Fruit fly (Drosophila melanogaster) S2 (cell line): ENCODE results near the gene mad2.

Experiments
- CG8478 ChIP-seq: fragments of >200 bp; optimal IDR thresholded peaks from 2 replicates; lab custom pipeline; 2018
- CTCF ChIP-seq, 2 experiments: fragments of >200 bp; optimal IDR thresholded peaks; 2 replicates each; lab custom pipeline; 2018

The mad2 gene

DNA sequence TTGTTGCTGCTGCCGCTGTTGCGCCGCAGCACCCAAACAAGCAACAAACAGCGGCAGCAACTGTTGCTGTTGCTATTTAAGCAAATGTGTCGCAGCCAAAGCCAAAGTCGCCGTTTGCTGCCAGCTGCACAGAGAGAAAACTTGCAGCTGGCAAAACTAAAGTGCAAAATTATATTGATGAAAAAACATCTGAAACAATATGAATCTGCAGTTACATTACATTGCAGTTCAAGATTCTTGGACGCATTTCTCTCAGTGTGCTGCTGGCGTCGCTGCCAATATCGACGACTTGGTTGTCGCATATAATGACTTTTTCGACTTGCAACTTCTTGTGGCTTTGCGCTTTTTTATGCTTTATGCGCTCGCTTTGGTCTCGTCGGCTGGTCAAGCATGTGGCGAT is 21.4 kb upstream of the mad2 start:
- TF ChIP-seq CG8478 (lab: Kevin White, UChicago) (no peak), CTCF (optimal IDR thresholded peaks at IDR 0.05; lab: Kevin White, UChicago) (no peak)

DNA sequence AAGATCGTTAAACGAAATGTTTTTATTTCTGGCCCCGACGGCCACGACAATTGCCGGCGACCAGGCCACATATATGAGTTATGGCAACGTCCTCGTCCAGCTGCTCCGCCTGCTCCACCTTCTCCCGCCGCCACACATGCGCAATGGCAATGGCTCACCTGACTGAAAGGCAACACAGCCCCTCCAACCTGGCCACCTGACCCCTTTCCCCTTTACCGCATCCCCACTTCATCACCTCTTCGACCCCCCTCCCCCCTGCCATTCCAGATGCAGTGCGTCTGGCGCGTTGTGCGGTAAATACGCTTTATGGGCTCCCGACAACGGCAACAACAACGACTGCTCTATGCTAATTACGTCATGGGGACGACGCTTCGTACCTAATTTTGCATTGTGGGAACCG is 20.9 kb upstream of the mad2 start:
- TF ChIP-seq CTCF (optimal IDR thresholded peaks at IDR 0.05; lab: Kevin White, UChicago) (no peak), CG8478 (lab: Kevin White, UChicago) (no peak)

DNA sequence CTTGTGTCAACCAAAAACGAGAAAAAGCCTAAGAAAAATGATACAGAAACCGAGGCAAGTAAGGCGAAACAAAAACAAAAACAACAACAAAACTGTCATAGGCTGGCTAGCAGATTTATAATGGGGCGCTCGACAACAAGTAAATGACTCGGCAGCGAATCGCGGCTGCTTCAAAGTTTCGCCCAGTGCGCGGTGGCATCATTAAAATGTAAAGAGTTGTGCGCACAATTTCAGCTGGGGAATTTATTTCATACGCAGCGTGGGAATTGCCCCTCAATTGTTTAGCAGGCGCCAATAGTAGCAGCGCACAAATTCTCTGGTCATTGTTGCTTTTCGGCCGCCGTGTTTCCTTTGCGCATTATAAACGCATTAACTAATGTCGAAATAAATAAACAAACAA is 19.0 kb upstream of the mad2 start:
- no peak for TF ChIP-seq CTCF (optimal IDR thresholded peaks at IDR 0.05; lab: Kevin White, UChicago)
- no peak for TF ChIP-seq CG8478 (lab: Kevin White, UChicago)

DNA sequence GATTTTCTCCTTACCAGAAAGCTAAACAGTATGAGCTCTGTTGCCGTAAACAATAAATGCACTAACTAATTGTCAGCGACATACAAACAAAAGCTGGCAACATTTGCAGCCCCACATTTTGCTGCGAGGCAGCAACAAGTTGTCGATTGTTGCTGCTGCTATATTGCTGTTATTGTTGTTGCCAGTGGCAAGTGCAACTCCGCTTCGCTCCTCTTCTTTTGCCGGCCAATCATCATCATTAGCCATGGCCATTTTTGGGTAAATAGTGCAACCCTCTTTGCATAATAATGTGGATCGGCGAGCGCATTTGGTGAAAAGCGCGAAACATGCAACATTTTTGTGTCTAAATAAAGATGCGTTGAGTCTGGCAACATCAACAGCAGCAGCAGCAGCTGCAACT is 17.8 kb upstream of the mad2 start:
- TF ChIP-seq CTCF (optimal IDR thresholded peaks at IDR 0.05; lab: Kevin White, UChicago) (no peak), CG8478 (lab: Kevin White, UChicago) (no peak)

DNA sequence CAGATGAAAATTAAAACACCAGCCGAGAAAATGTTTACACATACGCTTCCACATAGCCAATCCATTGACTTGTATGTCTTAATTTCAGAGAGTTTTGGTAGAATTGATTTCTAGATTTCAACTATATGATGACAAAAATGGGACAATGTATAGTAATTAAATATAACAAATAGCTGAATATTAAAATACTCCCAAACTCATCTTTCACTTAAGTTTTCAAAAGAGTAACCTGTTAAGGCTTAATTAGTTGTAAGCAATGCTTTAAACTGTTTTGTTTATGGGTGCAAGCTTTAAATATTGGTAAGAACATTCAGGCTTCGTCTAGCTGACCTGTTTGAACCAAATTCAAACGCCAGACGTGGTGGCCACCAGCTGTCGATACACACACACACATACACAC is 15.8 kb upstream of the mad2 start:
- no peak for TF ChIP-seq CTCF (optimal IDR thresholded peaks at IDR 0.05; lab: Kevin White, UChicago)
- TF ChIP-seq CG8478 (lab: Kevin White, UChicago) = no peak

DNA sequence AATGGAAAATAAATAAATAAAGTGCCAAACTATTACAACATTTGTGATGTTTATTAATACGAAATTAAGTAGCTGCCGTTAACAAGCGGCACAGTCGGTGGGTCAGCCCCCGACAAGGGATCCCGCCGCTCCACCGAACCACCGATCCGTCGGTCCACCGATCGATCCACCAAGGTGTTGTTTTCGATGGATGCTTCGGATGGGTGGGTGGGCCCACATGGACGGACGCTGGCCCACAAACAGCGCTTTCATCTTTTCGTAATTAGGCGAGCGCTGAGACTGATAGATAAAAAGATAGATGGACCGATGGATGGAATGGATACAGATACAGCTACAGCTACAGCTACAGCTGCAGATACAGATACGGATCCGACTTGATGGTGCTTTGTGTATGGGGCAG is 15.4 kb upstream of the mad2 start:
- TF ChIP-seq CG8478 (lab: Kevin White, UChicago) (no peak), CTCF (optimal IDR thresholded peaks at IDR 0.05; lab: Kevin White, UChicago) (no peak)

DNA sequence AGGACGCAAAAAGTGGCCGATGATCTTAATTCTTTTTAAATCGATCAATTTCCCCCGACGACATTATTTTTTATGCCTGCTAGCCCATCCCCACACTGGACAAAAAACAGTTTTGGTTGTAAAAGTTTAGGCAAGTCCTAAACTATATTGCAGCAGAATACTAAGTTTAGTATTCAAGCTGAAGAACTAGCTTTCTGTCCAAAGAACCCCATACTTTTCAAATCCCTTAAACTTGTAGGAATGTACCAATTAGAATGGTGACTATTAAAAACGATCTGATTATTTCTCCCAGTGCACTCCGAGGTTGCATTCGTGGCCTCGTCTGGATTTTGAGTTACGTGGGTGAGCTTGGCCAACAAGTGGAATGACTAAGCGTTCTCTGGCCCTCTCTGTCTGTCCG is 12.6 kb upstream of the mad2 start:
- TF ChIP-seq CG8478 (lab: Kevin White, UChicago) (no peak), CTCF (optimal IDR thresholded peaks at IDR 0.05; lab: Kevin White, UChicago) (no peak)

DNA sequence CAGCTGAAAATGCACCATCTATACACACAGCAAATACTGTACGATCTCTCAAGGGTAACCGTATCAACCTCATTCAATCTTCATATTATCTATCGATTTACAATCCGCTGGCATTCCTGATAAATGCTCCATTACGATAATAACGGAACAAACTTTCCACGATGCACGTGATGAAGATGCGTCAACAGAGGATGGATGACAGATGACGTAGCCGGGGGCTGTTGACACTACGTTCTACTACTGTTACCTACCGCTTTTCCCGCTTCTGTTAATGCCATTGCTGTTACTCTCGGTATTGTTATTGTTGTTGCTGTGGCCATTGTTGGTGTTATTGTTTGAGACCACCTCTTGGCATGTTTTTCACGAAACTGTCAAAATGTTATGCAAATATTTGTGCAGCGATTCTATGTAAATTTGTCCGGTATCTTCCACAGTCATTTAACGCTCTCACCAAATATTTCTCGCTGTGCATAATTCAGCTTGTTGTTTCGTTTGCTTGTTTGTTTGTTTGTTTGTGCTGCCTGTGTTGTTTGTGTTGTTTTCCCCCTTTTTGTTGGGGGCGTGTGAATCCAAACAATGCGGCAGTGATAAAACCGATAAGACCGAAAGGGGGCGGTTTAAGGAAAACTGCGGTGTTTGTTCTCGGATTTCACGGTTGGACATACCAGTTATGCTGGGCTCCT is 11.0 kb upstream of the mad2 start:
- TF ChIP-seq CG8478 (lab: Kevin White, UChicago) (no peak), CTCF (optimal IDR thresholded peaks at IDR 0.05; lab: Kevin White, UChicago) (no peak)

DNA sequence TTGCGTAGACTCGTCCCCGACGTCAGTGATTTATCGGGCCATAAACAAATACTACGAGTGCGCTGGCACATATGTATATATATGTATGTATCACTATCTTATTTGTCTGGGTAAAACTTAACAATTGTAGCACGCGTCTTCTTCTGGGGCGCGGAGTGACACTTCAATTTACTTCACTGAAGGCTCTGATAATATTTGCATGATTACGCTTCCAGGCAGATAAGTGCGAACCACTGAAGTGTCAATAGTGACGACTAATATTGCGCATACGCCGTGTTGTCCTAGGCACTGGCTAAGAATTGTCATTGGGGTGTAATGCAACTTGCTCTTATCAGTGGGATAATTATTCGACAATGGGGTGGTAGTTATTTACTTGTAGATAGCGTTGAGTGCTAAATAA is 8.6 kb upstream of the mad2 start:
- no peak for TF ChIP-seq CG8478 (lab: Kevin White, UChicago)
- TF ChIP-seq CTCF (optimal IDR thresholded peaks at IDR 0.05; lab: Kevin White, UChicago) = no peak

DNA sequence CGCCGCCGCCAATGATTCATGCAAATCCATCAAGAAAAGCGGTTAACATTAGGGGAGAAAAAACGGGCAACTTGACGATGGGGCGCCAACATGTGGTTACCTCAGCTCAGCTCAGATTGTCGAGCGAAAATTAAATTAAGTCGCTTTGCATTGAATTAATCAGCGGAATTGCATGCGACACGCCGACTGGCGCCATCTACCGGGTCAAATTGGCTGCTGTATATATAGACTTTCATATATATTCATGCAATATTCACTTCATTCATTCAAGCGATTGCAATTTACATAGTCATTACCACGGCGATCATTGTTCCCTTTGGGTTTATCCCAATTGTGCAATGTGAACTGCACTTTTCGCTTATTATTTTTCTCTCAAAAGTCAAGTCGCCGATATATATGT is 7.9 kb upstream of the mad2 start:
- TF ChIP-seq CTCF (optimal IDR thresholded peaks at IDR 0.05; lab: Kevin White, UChicago) (peak; percentile 65 to 69), CG8478 (lab: Kevin White, UChicago) (no peak)

DNA sequence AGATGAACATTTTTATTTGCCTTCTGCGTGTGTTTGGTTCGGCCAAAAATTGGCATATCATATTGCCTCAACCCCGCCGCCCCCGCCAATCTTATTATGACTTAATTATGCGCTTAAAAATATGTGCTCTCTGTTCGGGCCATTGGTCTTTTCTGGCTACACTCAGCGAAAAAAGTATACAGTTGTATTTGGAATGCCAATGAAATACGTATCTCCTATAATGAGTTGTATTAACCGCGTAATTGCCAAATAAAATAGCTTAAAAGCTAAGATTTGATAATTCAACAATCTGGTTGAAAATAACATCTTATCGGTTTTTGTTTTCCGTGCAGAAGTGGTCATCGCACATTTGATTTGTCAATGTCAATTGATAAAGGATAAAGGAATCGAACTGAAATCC is 7.1 kb upstream of the mad2 start:
- TF ChIP-seq CTCF (optimal IDR thresholded peaks at IDR 0.05; lab: Kevin White, UChicago) = no peak
- no peak for TF ChIP-seq CG8478 (lab: Kevin White, UChicago)

DNA sequence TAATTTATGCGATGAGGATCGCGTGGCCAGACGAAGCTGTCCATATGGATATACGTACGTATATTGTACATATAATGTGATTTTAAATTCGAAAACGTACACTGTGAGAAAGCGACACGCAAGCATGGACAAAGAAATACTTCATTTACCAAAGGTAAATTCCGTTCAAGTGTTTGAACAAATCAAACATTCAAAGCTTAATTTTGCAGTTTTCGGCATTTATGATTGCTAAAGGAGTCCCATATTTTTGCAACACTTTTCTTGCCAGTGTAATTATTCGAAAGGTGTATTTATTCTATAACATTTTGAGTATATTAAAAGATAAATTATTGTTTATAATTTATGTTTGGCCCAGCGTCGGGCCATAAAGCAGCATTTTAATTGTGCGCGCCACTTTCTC is 6.4 kb upstream of the mad2 start:
- TF ChIP-seq CTCF (optimal IDR thresholded peaks at IDR 0.05; lab: Kevin White, UChicago) (no peak), CG8478 (lab: Kevin White, UChicago) (no peak)

DNA sequence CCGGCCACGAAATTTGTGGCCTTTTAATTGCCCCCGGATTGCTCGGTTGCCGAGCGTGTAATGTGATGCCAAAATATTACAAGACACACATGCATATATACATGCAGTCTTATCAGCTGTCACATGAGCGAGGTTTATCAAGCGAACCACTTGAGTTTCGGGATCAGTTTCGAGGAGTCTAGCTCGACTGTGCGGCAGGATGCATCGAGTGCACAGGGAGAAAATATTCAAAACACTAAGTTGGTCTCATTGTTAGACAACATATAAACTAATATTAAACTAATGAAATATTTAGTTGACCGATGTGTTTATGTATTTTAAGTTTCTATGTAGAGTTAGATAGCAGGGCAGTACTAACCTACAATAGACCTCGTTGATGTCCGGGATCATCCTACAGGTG is 4.3 kb upstream of the mad2 start:
- TF ChIP-seq CTCF (optimal IDR thresholded peaks at IDR 0.05; lab: Kevin White, UChicago) (no peak), CG8478 (lab: Kevin White, UChicago) (no peak)

DNA sequence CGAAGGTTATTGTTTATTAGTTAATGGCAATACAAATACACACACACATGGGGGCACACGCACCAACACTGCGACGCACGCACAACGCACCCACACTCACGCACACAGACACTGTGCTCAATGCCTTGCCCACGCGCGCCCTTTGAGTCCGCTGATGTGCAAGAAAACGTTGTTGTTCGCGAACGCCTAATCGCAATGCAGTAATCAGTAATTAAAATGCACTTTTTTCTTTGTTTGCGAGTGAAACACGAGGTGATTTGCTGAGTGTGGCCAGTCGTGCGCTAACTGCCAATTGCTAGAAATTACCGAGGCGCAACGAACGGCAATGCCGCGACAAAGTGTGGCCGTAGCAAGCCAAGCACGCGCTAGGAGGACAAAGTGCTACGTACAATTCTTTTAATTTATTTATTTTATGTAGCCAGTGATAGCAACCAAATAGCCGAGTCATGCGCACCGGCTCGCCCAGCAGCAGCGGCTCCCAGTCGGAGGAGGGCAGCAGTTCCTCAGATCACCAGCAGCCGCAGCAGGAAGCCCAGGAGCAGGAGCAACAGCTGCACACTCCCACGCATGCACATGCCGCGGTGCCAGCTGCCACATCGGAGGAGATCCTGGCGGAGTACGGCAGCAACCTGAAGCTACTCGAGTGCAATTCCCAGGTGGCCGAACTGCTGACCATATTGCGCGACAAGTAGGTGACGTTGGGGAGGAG is 2.1 kb downstream of the mad2 start, which contains the start of the genes S6k and kri:
S6k (minus strand) TSS at position 299 of the 709 bp plus-strand sequence.
kri (plus strand) TSS at position 341 of the 709 bp plus-strand sequence.
- TF ChIP-seq CG8478 (lab: Kevin White, UChicago) = no peak
- peak; percentile 0 to 18 for TF ChIP-seq CTCF (optimal IDR thresholded peaks at IDR 0.05; lab: Kevin White, UChicago)

DNA sequence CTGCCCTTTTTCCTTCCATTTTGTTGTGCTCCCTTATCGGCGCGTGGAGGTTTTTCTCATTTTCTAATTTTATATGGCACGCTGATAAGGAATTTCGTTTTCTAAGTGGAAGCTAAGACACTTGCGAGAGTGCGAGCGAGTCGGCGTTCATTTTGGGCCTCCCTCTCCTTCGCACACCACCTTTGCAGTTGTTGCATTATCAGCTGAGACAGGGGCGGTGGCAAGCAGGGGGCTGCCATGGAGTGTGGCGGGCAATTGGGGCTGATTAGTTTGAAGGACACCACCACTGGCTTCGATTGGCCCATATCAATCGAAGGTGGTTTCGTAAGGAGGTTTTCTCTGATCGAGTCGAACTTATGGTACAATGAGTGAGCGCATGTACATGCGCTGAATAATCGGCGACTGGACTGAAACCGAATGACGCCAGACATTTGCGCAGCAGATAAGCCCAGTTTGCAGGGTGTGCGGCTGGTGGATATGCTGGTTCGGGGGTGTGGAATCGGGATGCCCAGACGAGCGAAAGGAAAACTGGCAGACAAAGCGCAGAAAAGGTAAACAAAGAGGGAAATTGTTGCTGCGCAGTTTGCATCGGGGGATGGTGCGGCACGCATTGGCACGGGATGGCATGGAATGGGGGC is 3.1 kb downstream of the mad2 start:
- TF ChIP-seq CG8478 (lab: Kevin White, UChicago) (no peak), CTCF (optimal IDR thresholded peaks at IDR 0.05; lab: Kevin White, UChicago) (no peak)
